Worm (Caenorhabditis elegans): Measurements from ENCODE around the gene gst-34.

DNA sequence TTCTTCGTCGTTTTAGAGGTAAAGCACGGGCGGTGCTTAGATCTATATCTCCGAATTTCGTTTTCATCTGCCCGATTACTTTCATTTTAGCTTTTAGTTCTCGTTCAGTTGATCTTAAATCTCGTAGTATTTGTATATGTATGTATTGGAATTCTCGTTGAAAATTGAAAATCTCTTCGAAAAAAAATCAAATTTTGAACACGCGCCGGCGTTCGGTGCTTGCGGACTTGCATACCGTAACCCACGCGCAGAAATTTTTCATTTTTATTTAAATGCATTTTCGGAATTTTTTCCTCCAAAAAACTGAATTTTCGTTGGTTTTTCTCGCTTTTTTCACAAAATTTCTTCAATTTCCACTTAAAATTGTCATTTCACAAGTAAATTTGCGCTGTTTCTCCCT is 25.1 kb upstream of the gst-34 start:
- TF ChIP-seq flt-1 (GFP tag; IDR thresholded peaks at IDR 0.05) = no peak
- TF ChIP-seq tab-1 (GFP tag; IDR thresholded peaks at IDR 0.05) = no peak
- TF ChIP-seq klf-2 (GFP tag; conservative IDR thresholded peaks at IDR 0.05) = no peak
- no peak for TF ChIP-seq ref-1 (GFP tag; conservative IDR thresholded peaks at IDR 0.05)
- no peak for TF ChIP-seq ztf-23 (GFP tag; IDR thresholded peaks at IDR 0.05)
- TF ChIP-seq ztf-29 (GFP tag; IDR thresholded peaks at IDR 0.05) = no peak
- TF ChIP-seq T22C8.4 (GFP tag; IDR thresholded peaks at IDR 0.05) = no peak
